Worm (Caenorhabditis elegans): ENCODE data around the gene gcy-7.

Gene gcy-7

DNA sequence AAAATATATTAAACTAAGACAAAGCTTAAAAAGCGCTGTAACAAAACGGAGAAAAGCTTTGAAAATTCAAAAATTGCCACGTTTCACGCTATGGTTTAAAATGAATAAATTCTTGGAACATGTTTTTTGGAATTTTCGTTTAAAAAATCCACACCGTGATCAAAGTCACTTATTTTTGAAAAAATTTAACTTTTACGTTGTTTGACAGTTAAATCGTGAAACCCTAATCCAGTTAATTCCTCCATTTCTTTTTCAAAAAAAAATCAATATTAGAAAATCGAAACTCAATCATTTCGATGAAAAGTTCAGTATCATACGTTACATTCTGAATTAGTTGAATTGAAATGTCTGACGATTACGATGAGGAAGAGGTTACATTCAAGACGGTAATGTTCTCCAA, 11.3 kb upstream of the gcy-7 start, which contains the start of gene F38E1.3:
Gene F38E1.3 (plus strand): TSS at position 301 of the 400 bp plus-strand sequence.
- TF ChIP-seq him-1 (tag; optimal IDR thresholded peaks at IDR 0.05) (no peak), dao-5 (tag; optimal IDR thresholded peaks at IDR 0.05) (no peak), W03F9.2 (tag; optimal IDR thresholded peaks at IDR 0.05) (no peak)

DNA sequence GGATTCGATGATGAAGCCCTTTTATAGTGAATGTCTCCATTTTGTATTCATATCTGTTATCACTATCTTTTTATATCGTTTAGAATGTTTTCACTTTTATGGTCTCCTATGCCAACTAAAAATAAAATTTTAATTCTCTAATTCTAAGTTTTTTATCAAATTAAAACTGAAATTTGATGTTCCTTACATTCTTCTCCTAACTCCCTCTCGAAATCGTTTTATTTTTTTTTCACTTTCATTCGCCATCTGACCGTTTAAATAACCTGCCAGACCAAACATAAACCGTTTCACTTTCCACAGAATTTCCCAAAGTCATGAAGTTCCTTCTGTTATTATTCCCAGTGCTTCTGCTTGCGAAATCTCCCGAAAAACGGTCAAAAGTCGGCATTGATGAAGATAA, 8.0 kb upstream of the gcy-7 start, which contains the start of gene F52E1.5:
Gene F52E1.5 (plus strand): TSS at position 301 of the 400 bp plus-strand sequence.
- TF ChIP-seq him-1 (tag; optimal IDR thresholded peaks at IDR 0.05) (no peak), dao-5 (tag; optimal IDR thresholded peaks at IDR 0.05) (no peak), W03F9.2 (tag; optimal IDR thresholded peaks at IDR 0.05) (no peak)

DNA sequence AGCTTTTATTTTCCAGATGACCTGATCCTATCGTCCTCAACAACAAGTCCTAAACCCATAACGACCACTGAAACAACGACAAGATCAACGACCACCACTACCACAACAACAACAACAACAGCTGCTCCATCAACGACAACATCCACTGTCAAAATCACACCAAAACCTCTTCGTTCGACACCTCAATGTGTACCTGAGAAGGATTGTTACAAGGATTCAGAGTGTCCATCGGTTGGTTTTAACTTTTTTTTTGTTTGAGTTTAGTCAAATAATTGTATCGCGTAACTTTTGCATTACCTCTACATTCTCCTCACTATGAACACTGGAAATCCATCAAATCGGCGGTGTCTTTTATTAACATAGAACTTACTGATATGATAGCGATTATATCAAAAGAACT, 7.1 kb upstream of the gcy-7 start:
- no peak for TF ChIP-seq him-1 (tag; optimal IDR thresholded peaks at IDR 0.05)
- TF ChIP-seq W03F9.2 (tag; optimal IDR thresholded peaks at IDR 0.05) = no peak
- TF ChIP-seq dao-5 (tag; optimal IDR thresholded peaks at IDR 0.05) = no peak

DNA sequence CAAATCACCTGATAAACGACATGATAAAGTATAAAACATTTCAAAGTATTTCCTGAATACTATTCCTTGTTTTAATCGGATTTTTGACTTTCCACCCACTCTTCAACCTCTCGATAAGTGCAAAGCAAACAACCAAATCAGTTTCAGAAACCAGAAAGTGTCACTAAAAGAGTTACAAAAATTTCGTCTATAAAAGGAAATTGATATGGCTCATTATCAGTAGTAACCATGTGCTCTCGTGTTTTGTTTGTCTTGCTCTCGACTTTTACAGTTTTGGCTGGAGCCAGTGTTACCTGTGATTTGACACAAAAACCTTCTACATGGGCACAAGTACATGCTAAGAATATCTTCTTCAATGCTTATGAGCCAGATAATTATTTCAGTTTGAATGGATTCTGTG, 3.4 kb upstream of the gcy-7 start, which contains the start of gene F52E1.14:
Gene F52E1.14 (plus strand): TSS at position 207 of the 400 bp plus-strand sequence.
- TF ChIP-seq him-1 (tag; optimal IDR thresholded peaks at IDR 0.05) = no peak
- no peak for TF ChIP-seq dao-5 (tag; optimal IDR thresholded peaks at IDR 0.05)
- TF ChIP-seq W03F9.2 (tag; optimal IDR thresholded peaks at IDR 0.05) = no peak

DNA sequence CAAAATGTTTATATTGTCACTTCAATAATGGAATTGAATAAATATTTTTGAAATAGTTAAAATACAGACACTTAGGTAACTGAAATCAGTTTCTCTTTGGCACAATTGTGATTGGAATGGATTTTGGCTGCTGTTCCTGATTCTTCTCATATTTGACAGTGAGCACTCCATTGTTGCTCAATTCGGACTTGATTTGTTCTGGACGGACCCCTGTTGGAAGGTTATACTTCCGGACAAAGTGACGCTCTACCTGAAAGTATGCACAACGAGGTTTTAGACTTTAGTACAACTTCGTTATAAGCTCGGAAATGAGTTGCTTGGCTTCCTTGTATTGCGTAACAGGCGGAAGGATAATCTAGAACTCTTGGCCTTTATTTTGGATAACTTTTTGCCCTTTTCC, 2.3 kb upstream of the gcy-7 start:
- no peak for TF ChIP-seq him-1 (tag; optimal IDR thresholded peaks at IDR 0.05)
- TF ChIP-seq dao-5 (tag; optimal IDR thresholded peaks at IDR 0.05) = no peak
- TF ChIP-seq W03F9.2 (tag; optimal IDR thresholded peaks at IDR 0.05) = no peak

DNA sequence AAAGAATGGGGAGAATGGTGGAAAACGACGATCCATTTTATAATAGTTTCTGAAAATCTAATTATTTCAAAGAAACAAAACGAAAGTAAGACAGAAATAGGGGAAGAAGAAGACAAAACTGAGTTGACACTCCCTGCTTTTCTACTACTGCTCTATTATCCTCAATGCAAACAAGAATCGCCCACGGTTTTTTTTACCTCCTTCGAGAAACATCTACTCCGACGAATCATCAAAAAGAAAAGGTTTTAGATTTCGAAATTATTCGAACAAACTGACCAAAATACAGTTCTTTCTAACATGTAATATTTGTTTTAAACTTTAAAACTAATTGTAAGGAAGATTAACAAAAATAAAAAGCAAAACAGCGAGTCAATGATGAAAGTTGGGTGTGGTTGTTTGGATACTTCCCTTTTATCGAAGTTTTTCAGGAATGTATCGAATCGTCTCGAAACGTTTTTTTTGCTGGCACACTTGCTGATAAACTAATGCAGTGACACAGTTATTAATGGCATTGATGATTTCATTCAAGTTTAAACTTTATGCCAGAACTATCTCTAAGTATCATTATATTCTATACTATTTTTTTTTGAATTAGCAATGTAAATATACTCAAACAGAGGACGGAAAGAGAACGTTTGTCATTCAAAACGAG, 1.2 kb upstream of the gcy-7 start, which contains the start of gene hsp-17:
Gene hsp-17 (minus strand): TSS at position 51 of the 652 bp plus-strand sequence.
- TF ChIP-seq W03F9.2 (tag; optimal IDR thresholded peaks at IDR 0.05) (no peak), him-1 (tag; optimal IDR thresholded peaks at IDR 0.05) (no peak), dao-5 (tag; optimal IDR thresholded peaks at IDR 0.05) (no peak)

DNA sequence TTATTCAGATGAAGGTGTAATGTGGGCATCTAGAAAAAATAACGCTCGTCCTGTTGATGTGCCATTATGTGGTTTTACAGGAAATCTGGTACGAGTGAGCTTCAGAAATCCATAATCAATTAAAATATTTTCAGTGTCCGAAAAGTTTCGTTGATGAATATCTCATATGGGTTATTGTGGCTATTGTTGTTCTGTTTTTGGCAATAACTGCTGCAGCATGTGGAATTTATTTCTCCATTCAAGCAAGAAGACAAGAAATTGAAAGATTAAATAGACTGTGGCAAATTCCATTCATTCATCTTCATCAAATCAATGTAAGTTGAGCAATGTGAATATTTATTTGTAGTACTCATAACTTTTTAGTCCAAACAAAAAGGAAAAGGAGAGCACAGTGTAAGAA, 2.2 kb downstream of the gcy-7 start:
- no peak for TF ChIP-seq dao-5 (tag; optimal IDR thresholded peaks at IDR 0.05)
- TF ChIP-seq him-1 (tag; optimal IDR thresholded peaks at IDR 0.05) = no peak
- no peak for TF ChIP-seq W03F9.2 (tag; optimal IDR thresholded peaks at IDR 0.05)

DNA sequence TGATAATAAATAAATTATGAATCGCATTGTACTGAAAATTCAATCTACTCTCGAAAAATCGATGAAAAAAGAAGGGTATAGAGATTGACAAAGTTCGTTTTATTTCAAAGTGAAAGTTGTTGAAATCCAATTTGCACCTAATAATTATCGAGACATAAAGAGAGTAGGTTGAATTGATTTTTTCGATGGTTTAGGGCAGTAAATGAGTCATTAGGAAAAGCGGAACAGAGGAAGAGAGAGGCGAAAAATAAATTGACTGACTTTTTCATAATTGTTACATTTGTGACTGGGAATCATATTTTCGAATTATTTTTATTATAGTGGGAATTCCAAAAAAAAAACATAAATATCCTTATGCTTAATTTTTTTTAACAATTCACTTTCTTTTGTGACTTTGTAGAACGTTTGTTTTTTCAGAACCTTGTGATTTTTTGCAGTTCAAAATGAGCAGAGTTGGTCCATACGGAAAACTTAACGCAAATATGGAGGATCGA, 7.2 kb downstream of the gcy-7 start, which contains the start of the genes pho-6 and F52E1.3:
Gene pho-6 (minus strand): TSS at position 101 of the 494 bp plus-strand sequence.
Gene F52E1.3 (plus strand): TSS at position 444 of the 494 bp plus-strand sequence.
- TF ChIP-seq dao-5 (tag; optimal IDR thresholded peaks at IDR 0.05) (no peak), W03F9.2 (tag; optimal IDR thresholded peaks at IDR 0.05) (no peak), him-1 (tag; optimal IDR thresholded peaks at IDR 0.05) (no peak)

DNA sequence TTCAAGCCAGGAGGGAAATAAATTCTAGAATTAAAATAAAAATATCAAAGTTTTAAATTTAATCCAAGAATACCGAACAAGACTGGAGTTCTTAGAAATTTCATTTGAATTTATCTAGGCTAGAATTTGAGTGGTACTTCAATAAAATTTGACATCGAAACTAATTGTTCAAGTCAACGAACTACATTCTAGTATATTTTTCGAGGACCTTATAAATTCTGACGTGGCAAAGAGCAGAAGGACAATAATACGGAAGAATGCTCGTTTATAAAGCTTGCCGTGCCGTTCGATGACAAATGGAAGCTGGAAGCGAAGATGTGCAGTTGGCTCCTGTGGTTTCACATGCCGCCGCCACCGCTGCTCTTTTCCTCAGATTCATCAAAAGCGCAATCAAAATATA, 13.7 kb downstream of the gcy-7 start:
- TF ChIP-seq him-1 (tag; optimal IDR thresholded peaks at IDR 0.05) (no peak), W03F9.2 (tag; optimal IDR thresholded peaks at IDR 0.05) (no peak), dao-5 (tag; optimal IDR thresholded peaks at IDR 0.05) (no peak)

DNA sequence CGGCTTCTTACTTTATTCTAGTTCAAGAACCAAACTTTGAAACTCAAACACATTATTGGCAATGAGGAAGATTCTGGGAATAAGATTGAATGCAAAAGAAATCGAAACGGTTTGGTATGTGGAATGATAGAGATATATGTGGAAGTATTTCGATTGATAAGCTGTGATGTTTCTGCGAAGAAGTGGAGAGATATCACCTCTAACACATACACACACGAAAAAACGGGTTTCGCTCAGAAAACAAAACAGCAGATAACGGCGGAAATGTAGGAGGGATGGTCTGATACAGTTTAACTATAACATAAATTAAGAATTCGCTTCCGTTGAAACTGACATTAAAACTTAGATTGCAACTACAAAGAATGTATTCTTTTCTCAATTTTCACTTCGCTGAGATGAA, 14.1 kb downstream of the gcy-7 start:
- no peak for TF ChIP-seq him-1 (tag; optimal IDR thresholded peaks at IDR 0.05)
- no peak for TF ChIP-seq dao-5 (tag; optimal IDR thresholded peaks at IDR 0.05)
- TF ChIP-seq W03F9.2 (tag; optimal IDR thresholded peaks at IDR 0.05) = no peak

DNA sequence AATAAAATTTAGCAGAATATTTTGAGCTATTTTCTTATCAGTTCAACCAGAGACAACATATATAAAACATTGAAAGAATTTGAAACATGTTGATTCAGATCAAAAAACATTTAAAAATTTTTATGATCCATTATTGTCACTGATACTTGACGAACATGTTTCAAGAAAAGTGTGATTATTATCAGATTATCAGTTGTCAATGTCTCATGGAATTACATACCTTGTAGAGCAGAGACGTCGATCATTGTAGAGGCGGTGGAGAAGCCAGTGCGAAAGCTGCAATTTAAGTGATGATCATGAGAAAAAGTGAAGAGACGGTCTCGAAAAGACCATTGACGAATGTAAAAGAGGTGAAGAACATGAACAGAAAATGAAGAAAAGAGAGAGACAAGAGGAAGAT, 15.2 kb downstream of the gcy-7 start, which contains the start of gene F52E1.9:
Gene F52E1.9 (minus strand): TSS at position 278 of the 400 bp plus-strand sequence.
- TF ChIP-seq dao-5 (tag; optimal IDR thresholded peaks at IDR 0.05) (no peak), him-1 (tag; optimal IDR thresholded peaks at IDR 0.05) (no peak), W03F9.2 (tag; optimal IDR thresholded peaks at IDR 0.05) (no peak)

DNA sequence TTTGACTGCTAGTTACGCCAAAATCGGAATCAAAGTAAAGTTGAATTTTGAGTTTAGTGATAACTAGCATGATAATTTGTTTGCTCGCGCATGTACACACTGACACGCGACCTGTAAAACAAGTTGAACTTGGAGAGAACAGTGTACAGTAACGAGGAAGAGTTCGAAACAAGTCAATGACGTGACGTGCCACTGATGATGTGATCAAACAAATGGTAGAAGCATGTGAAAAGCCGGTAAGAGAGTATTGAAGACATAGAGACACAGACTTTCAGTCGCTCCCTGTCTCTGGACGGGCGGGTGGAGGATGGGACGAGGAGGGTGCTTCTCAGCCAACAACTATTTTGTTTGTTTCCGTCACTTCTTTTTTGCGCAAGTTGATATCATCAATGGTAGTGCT, 16.0 kb downstream of the gcy-7 start:
- TF ChIP-seq W03F9.2 (tag; optimal IDR thresholded peaks at IDR 0.05) (no peak), dao-5 (tag; optimal IDR thresholded peaks at IDR 0.05) (no peak), him-1 (tag; optimal IDR thresholded peaks at IDR 0.05) (no peak)

DNA sequence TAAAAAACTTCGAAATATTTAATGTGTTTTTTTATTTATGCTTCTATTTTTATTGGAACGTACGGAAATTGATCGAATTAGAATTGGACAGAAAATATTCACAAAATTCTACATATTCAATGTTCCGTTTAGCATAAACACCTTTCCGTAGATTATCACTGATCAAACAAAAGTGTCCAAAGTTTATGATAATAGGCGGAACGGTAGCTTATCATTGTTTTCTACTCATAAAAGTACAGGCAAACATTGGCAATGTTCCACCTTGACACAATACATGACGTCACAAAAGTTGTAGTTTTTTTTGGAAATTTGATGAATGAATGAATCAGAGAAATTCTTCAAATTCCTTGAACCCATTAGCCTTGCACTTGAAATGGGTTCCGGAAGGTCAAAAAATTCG, 16.8 kb downstream of the gcy-7 start:
- TF ChIP-seq W03F9.2 (tag; optimal IDR thresholded peaks at IDR 0.05) (no peak), dao-5 (tag; optimal IDR thresholded peaks at IDR 0.05) (no peak), him-1 (tag; optimal IDR thresholded peaks at IDR 0.05) (no peak)

DNA sequence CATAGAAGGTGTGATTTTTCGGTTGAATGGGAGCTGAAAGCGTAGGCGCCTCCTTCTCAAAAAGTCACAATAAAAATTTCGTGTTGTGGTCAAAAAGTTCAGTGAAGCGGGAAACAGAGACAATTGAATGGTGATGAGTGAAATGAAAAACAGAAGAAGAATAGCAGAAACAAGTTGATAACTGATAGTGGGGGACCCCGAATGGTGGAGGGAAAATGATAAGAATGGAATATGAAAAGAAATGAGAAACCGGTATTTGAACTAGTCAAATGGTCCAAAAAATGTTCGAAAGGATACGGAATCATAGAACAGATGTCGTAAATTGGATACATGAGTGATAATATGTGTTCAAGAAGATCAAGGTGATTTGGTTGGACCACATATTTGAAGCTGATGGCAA, 17.2 kb downstream of the gcy-7 start:
- TF ChIP-seq dao-5 (tag; optimal IDR thresholded peaks at IDR 0.05) (no peak), him-1 (tag; optimal IDR thresholded peaks at IDR 0.05) (no peak), W03F9.2 (tag; optimal IDR thresholded peaks at IDR 0.05) (no peak)
